Worm (Caenorhabditis elegans) whole organism, L3 larva: ENCODE measurements around the gene eef-1B.2.

Source experiments
- aly-2 ChIP-seq: fragments of 150-350 bp; optimal IDR thresholded peaks from 2 replicates; lab custom pipeline; 2014; ENCODE audit warnings: missing biosample characterization, missing genetic modification characterization
- ama-1 ChIP-seq: fragments of 150-350 bp; optimal IDR thresholded peaks from 2 replicates; lab custom pipeline; 2018
- ceh-16 ChIP-seq: sonication (generic microtip); optimal IDR thresholded peaks from 2 replicates; lab custom pipeline; 2017; ENCODE audit warnings: missing biosample characterization, missing genetic modification characterization
- ceh-82 ChIP-seq: fragments of 150-350 bp; optimal IDR thresholded peaks from 2 replicates; lab custom pipeline; 2014; ENCODE audit warnings: missing biosample characterization, missing genetic modification characterization
- ceh-9 ChIP-seq: sonication (generic microtip); optimal IDR thresholded peaks from 2 replicates; lab custom pipeline; 2018; ENCODE audit warnings: missing biosample characterization, missing genetic modification characterization
- daf-12 ChIP-seq: fragments of 150-350 bp; optimal IDR thresholded peaks from 2 replicates; lab custom pipeline; 2014; ENCODE audit warnings: missing biosample characterization, missing genetic modification reagents, missing genetic modification characterization
- egl-5 ChIP-seq: fragments of 150-350 bp; optimal IDR thresholded peaks from 2 replicates; lab custom pipeline; 2017; ENCODE audit warnings: missing biosample characterization, missing genetic modification reagents, missing genetic modification characterization, inconsistent platforms
- elt-1 ChIP-seq: fragments of 150-350 bp; optimal IDR thresholded peaks from 2 replicates; lab custom pipeline; 2014; ENCODE audit warnings: missing biosample characterization, missing genetic modification characterization
- elt-3 ChIP-seq, 3 experiments: fragments of 150-350 bp in 1 of 3; sonication (generic microtip) in 2 of 3; optimal IDR thresholded peaks; 2 replicates in 2 of 3; 4 replicates in 1 of 3; lab custom pipeline; 2014 to 2017; ENCODE audit warnings: missing biosample characterization in 3 of 3, missing genetic modification characterization in 3 of 3
- eor-1 ChIP-seq, 2 experiments: fragments of 150-350 bp; optimal IDR thresholded peaks; 2 replicates each; lab custom pipeline; 2014 to 2018; ENCODE audit warnings: missing biosample characterization in 2 of 2, missing genetic modification characterization in 2 of 2
- fkh-10 ChIP-seq: sonication (generic microtip); optimal IDR thresholded peaks from 2 replicates; lab custom pipeline; 2017; ENCODE audit warnings: missing biosample characterization, missing genetic modification reagents, missing genetic modification characterization
- fkh-2 ChIP-seq: fragments of 150-350 bp; optimal IDR thresholded peaks from 2 replicates; lab custom pipeline; 2014; ENCODE audit warnings: missing biosample characterization, missing genetic modification reagents, missing genetic modification characterization
- fos-1 ChIP-seq: fragments of 150-350 bp; optimal IDR thresholded peaks from 2 replicates; lab custom pipeline; 2014; ENCODE audit warnings: missing biosample characterization, missing genetic modification characterization
- hmg-11 ChIP-seq: sonication (generic microtip); optimal IDR thresholded peaks from 2 replicates; lab custom pipeline; 2016; ENCODE audit warnings: missing genetic modification characterization, missing compliant biosample characterization
- jun-1 ChIP-seq: fragments of 150-350 bp; optimal IDR thresholded peaks from 2 replicates; lab custom pipeline; 2014; ENCODE audit warnings: missing biosample characterization, missing genetic modification reagents, missing genetic modification characterization
- lsy-12 ChIP-seq: sonication (generic microtip); optimal IDR thresholded peaks from 2 replicates; lab custom pipeline; 2016; ENCODE audit warnings: mild to moderate bottlenecking, missing genetic modification characterization, missing compliant biosample characterization
- mdl-1 ChIP-seq: fragments of 150-350 bp; optimal IDR thresholded peaks from 2 replicates; lab custom pipeline; 2014; ENCODE audit warnings: missing biosample characterization, missing genetic modification characterization
- mml-1 ChIP-seq: fragments of 150-350 bp; sonication (generic microtip); optimal IDR thresholded peaks from 3 replicates; lab custom pipeline; 2014; ENCODE audit warnings: missing biosample characterization, missing genetic modification characterization
- nhr-11 ChIP-seq: fragments of 150-350 bp; optimal IDR thresholded peaks from 2 replicates; lab custom pipeline; 2014; ENCODE audit warnings: missing biosample characterization, missing genetic modification characterization
- nhr-12 ChIP-seq: fragments of 150-350 bp; optimal IDR thresholded peaks from 2 replicates; lab custom pipeline; 2014; ENCODE audit warnings: missing biosample characterization, missing genetic modification characterization
- nhr-25 ChIP-seq: sonication (generic microtip); optimal IDR thresholded peaks from 2 replicates; lab custom pipeline; 2017; ENCODE audit warnings: missing biosample characterization, missing genetic modification characterization
- nhr-28 ChIP-seq: fragments of 150-350 bp; optimal IDR thresholded peaks from 2 replicates; lab custom pipeline; 2014; ENCODE audit warnings: missing biosample characterization, missing genetic modification characterization
- nhr-43 ChIP-seq: sonication (generic microtip); optimal IDR thresholded peaks from 2 replicates; lab custom pipeline; 2016; ENCODE audit warnings: mild to moderate bottlenecking, missing genetic modification characterization, missing compliant biosample characterization; ENCODE audit not compliant: poor library complexity, severe bottlenecking
- nhr-67 ChIP-seq: fragments of 150-350 bp; optimal IDR thresholded peaks from 2 replicates; lab custom pipeline; 2014; ENCODE audit warnings: missing biosample characterization, missing genetic modification characterization
- nhr-77 ChIP-seq: fragments of 150-350 bp; optimal IDR thresholded peaks from 2 replicates; lab custom pipeline; 2014; ENCODE audit warnings: missing biosample characterization, missing genetic modification characterization
- pha-4 ChIP-seq: fragments of 150-350 bp; optimal IDR thresholded peaks from 2 replicates; lab custom pipeline; 2014; ENCODE audit warnings: missing biosample characterization, missing genetic modification reagents, missing genetic modification characterization
- pqm-1 ChIP-seq: fragments of 150-350 bp; optimal IDR thresholded peaks from 2 replicates; lab custom pipeline; 2017; ENCODE audit warnings: missing biosample characterization, missing genetic modification characterization, inconsistent platforms
- sea-2 ChIP-seq: fragments of 150-350 bp; sonication (generic microtip); optimal IDR thresholded peaks from 4 replicates; lab custom pipeline; 2014; ENCODE audit warnings: missing biosample characterization, missing genetic modification reagents, missing genetic modification characterization
- skn-1 ChIP-seq: fragments of 150-350 bp; optimal IDR thresholded peaks from 2 replicates; lab custom pipeline; 2014; ENCODE audit warnings: missing biosample characterization, missing genetic modification characterization
- tbx-2 ChIP-seq: sonication (generic microtip); optimal IDR thresholded peaks from 2 replicates; lab custom pipeline; 2016; ENCODE audit warnings: mild to moderate bottlenecking, missing genetic modification characterization, missing compliant biosample characterization
- unc-39 ChIP-seq: sonication (generic microtip); optimal IDR thresholded peaks from 4 replicates; lab custom pipeline; 2017; ENCODE audit warnings: missing biosample characterization, missing genetic modification characterization
- unc-62 ChIP-seq: fragments of 150-350 bp; sonication (generic microtip); optimal IDR thresholded peaks from 4 replicates; lab custom pipeline; 2014; ENCODE audit warnings: missing biosample characterization, missing genetic modification reagents, missing genetic modification characterization
- ztf-4 ChIP-seq: fragments of 150-350 bp; optimal IDR thresholded peaks from 2 replicates; lab custom pipeline; 2014; ENCODE audit warnings: missing biosample characterization, missing genetic modification characterization

The eef-1B.2 gene

ce11 chrIV:15051045-15051444 is 13.9 kb downstream of the eef-1B.2 start:
- TF ChIP-seq nhr-67 (tag; lab: Kevin White, UChicago) (no peak), skn-1 (tag; lab: Kevin White, UChicago) (no peak), eor-1 (tag; optimal IDR thresholded peaks at IDR 0.05; lab: Kevin White, UChicago) (no peak), tbx-2 (no peak), fkh-2 (tag; lab: Kevin White, UChicago) (no peak), aly-2 (tag; lab: Kevin White, UChicago) (no peak), pha-4 (tag; lab: Kevin White, UChicago) (no peak), pqm-1 (tag; lab: Kevin White, UChicago) (no peak), fkh-10 (GFP tag; lab: Kevin White, UChicago) (no peak), ceh-16 (tag; lab: Kevin White, UChicago) (no peak), nhr-43 (tag; lab: Kevin White, UChicago) (no peak), ceh-82 (tag; lab: Kevin White, UChicago) (no peak), nhr-28 (tag; lab: Kevin White, UChicago) (no peak), sea-2 (GFP tag; lab: Kevin White, UChicago) (no peak), ama-1 (lab: Kevin White, UChicago) (no peak), jun-1 (tag; lab: Kevin White, UChicago) (no peak)

ce11 chrIV:15053271-15053670 is 16.1 kb downstream of the eef-1B.2 start, which contains the start of gene srt-47:
Gene srt-47 (minus strand): TSS chrIV:15053371.
- TF ChIP-seq sea-2 (GFP tag; lab: Kevin White, UChicago), result no peak
- TF ChIP-seq fkh-10 (GFP tag; lab: Kevin White, UChicago), result no peak
- no peak for TF ChIP-seq aly-2 (tag; lab: Kevin White, UChicago)
- no peak for TF ChIP-seq fkh-2 (tag; lab: Kevin White, UChicago)

- no peak for TF ChIP-seq hmg-11 (tag; lab: Kevin White, UChicago)
- TF ChIP-seq mml-1 (tag; lab: Kevin White, UChicago), result no peak
- no peak for TF ChIP-seq lsy-12 (tag; lab: Kevin White, UChicago)
- TF ChIP-seq unc-39 (tag; lab: Kevin White, UChicago), result no peak
- no peak for TF ChIP-seq unc-62 (GFP tag; lab: Kevin White, UChicago)
- no peak for TF ChIP-seq ceh-82 (tag; lab: Kevin White, UChicago)
- TF ChIP-seq jun-1 (tag; lab: Kevin White, UChicago), result no peak
- no peak for TF ChIP-seq elt-3 (tag; optimal IDR thresholded peaks at IDR 0.05; lab: Kevin White, UChicago)
- TF ChIP-seq eor-1 (tag; optimal IDR thresholded peaks at IDR 0.05; lab: Kevin White, UChicago), result no peak
- TF ChIP-seq nhr-67 (tag; lab: Kevin White, UChicago), result no peak
- no peak for TF ChIP-seq fkh-2 (tag; lab: Kevin White, UChicago)
- no peak for TF ChIP-seq nhr-11 (tag; lab: Kevin White, UChicago)
- TF ChIP-seq skn-1 (tag; lab: Kevin White, UChicago), result no peak
- TF ChIP-seq ztf-4 (tag; lab: Kevin White, UChicago), result no peak
- TF ChIP-seq fkh-10 (GFP tag; lab: Kevin White, UChicago), result no peak
- no peak for TF ChIP-seq daf-12 (tag; lab: Kevin White, UChicago)
- no peak for TF ChIP-seq ceh-9 (tag; lab: Kevin White, UChicago)
- no peak for TF ChIP-seq egl-5 (tag; lab: Kevin White, UChicago)
- no peak for TF ChIP-seq nhr-12 (tag; lab: Kevin White, UChicago)
Measured at ce11 chrIV:15056081-15056586, 19.0 kb downstream of the eef-1B.2 start, which contains the start of gene Y41E3.19. Gene Y41E3.19 (plus strand): TSS chrIV:15056131.

- no peak for TF ChIP-seq elt-3 (tag; optimal IDR thresholded peaks at IDR 0.05; lab: Kevin White, UChicago)
- no peak for TF ChIP-seq nhr-77 (tag; lab: Kevin White, UChicago)
- TF ChIP-seq nhr-25 (tag; lab: Kevin White, UChicago), result no peak
- no peak for TF ChIP-seq mdl-1
- TF ChIP-seq elt-1 (tag; lab: Kevin White, UChicago), result no peak
- TF ChIP-seq ceh-9 (tag; lab: Kevin White, UChicago), result no peak
- TF ChIP-seq fos-1 (tag; lab: Kevin White, UChicago), result no peak
- no peak for TF ChIP-seq ceh-16 (tag; lab: Kevin White, UChicago)
- no peak for TF ChIP-seq tbx-2
- no peak for TF ChIP-seq jun-1 (tag; lab: Kevin White, UChicago)
- TF ChIP-seq sea-2 (GFP tag; lab: Kevin White, UChicago), result no peak
- TF ChIP-seq ceh-82 (tag; lab: Kevin White, UChicago), result no peak
Measured at ce11 chrIV:15057994-15058393, 20.9 kb downstream of the eef-1B.2 start, which contains the start of gene Y41E3.13. Gene Y41E3.13 (plus strand): TSS chrIV:15058294.
